Fruit fly (Drosophila melanogaster) whole organism, embryonic: Measurements from ENCODE around the gene Eh.

Source experiments
- Bdp1 ChIP-seq: fragments of 200-800 bp; sonication (Bioruptor generic); optimal IDR thresholded peaks from 3 replicates; lab custom pipeline; 2016; ENCODE audit warnings: missing biosample characterization, missing genetic modification characterization
- Blimp-1 ChIP-seq: fragments of 200-800 bp; sonication (Bioruptor generic); optimal IDR thresholded peaks from 3 replicates; lab custom pipeline; 2018; ENCODE audit warnings: missing biosample characterization, missing genetic modification characterization, mild to moderate bottlenecking, moderate library complexity, missing genetic modification reagents
- CG10654 ChIP-seq: fragments of 200-800 bp; sonication (Bioruptor generic); optimal IDR thresholded peaks from 2 replicates; lab custom pipeline; 2016; ENCODE audit warnings: missing biosample characterization, missing genetic modification characterization
- CG11696 ChIP-seq: fragments of 200-800 bp; sonication (Bioruptor generic); IDR thresholded peaks from 2 replicates; pipeline ENCODE4 v1.3.6; 2022; ENCODE audit warnings: missing biosample characterization, missing genetic modification characterization
- CG12299 ChIP-seq: fragments of 200-800 bp; sonication (Bioruptor generic); optimal IDR thresholded peaks from 2 replicates; lab custom pipeline; 2018; ENCODE audit warnings: missing biosample characterization, mild to moderate bottlenecking, missing genetic modification characterization
- CG14441 ChIP-seq: fragments of 200-800 bp; sonication (Bioruptor generic); IDR thresholded peaks from 2 replicates; pipeline ENCODE4 v1.3.6; 2022; ENCODE audit warnings: missing biosample characterization, missing genetic modification characterization
- CG15479 ChIP-seq: fragments of 200-800 bp; sonication (Bioruptor generic); optimal IDR thresholded peaks from 3 replicates; lab custom pipeline; 2019; ENCODE audit warnings: missing biosample characterization, mild to moderate bottlenecking, missing genetic modification characterization, moderate library complexity
- CG1602 ChIP-seq: fragments of 200-800 bp; sonication (Bioruptor generic); optimal IDR thresholded peaks from 3 replicates; lab custom pipeline; 2016; ENCODE audit warnings: missing biosample characterization, missing genetic modification characterization
- CG1647 ChIP-seq: fragments of 200-800 bp; sonication (Bioruptor generic); optimal IDR thresholded peaks from 3 replicates; lab custom pipeline; 2016; ENCODE audit warnings: missing biosample characterization, missing genetic modification characterization
- CG16779 ChIP-seq: fragments of 200-800 bp; sonication (Bioruptor generic); IDR thresholded peaks from 2 replicates; pipeline ENCODE4 v1.3.6; 2022; ENCODE audit warnings: missing biosample characterization, missing genetic modification characterization
- CG17186 ChIP-seq: fragments of 200-800 bp; sonication (Bioruptor generic); optimal IDR thresholded peaks from 3 replicates; lab custom pipeline; 2017; ENCODE audit warnings: missing biosample characterization, missing genetic modification reagents, missing genetic modification characterization
- CG17328 ChIP-seq: fragments of 200-800 bp; sonication (Bioruptor generic); IDR thresholded peaks from 2 replicates; pipeline ENCODE4 v1.3.6; 2022; ENCODE audit warnings: missing biosample characterization, missing genetic modification characterization
- CG17568 ChIP-seq: fragments of 200-800 bp; sonication (Bioruptor generic); optimal IDR thresholded peaks from 2 replicates; lab custom pipeline; 2018; ENCODE audit warnings: missing biosample characterization, mild to moderate bottlenecking, missing genetic modification characterization, moderate library complexity
- CG17612 ChIP-seq: fragments of 200-800 bp; sonication (Bioruptor generic); IDR thresholded peaks from 2 replicates; pipeline ENCODE4 v1.3.6; 2022; ENCODE audit warnings: missing biosample characterization, missing genetic modification characterization
- CG17912 ChIP-seq: fragments of 200-800 bp; sonication (Bioruptor generic); optimal IDR thresholded peaks from 2 replicates; lab custom pipeline; 2018; ENCODE audit warnings: missing biosample characterization, mild to moderate bottlenecking, missing genetic modification characterization
- CG2129 ChIP-seq: fragments of 200-800 bp; sonication (Bioruptor generic); IDR thresholded peaks from 2 replicates; pipeline ENCODE4 v1.3.6; 2022; ENCODE audit warnings: missing biosample characterization, missing genetic modification characterization; ENCODE audit not compliant: partially characterized antibody
- CG2712 ChIP-seq: fragments of 200-800 bp; optimal IDR thresholded peaks from 3 replicates; lab custom pipeline; 2019; ENCODE audit warnings: missing biosample characterization, mild to moderate bottlenecking, missing genetic modification characterization, moderate library complexity
- CG31224 ChIP-seq: fragments of 200-800 bp; sonication (Bioruptor generic); IDR thresholded peaks from 2 replicates; pipeline ENCODE4 v1.3.6; 2022; ENCODE audit warnings: missing biosample characterization, missing genetic modification characterization
- CG3838 ChIP-seq: fragments of 200-800 bp; sonication (Bioruptor generic); optimal IDR thresholded peaks from 3 replicates; lab custom pipeline; 2016; ENCODE audit warnings: missing biosample characterization, missing genetic modification characterization
- CG4328 ChIP-seq: fragments of 200-800 bp; sonication (Bioruptor generic); optimal IDR thresholded peaks from 3 replicates; lab custom pipeline; 2017; ENCODE audit warnings: missing biosample characterization, missing genetic modification reagents, missing genetic modification characterization
- CG43689 ChIP-seq: fragments of 200-800 bp; sonication (Bioruptor generic); IDR thresholded peaks from 2 replicates; pipeline ENCODE4 v1.3.6; 2022; ENCODE audit warnings: missing biosample characterization, missing genetic modification characterization
- CG7271 ChIP-seq: fragments of 200-800 bp; sonication (Bioruptor generic); optimal IDR thresholded peaks from 2 replicates; lab custom pipeline; 2018; ENCODE audit warnings: missing biosample characterization, mild to moderate bottlenecking, missing genetic modification characterization, moderate library complexity
- CG7928 ChIP-seq: fragments of 200-800 bp; sonication (Bioruptor generic); optimal IDR thresholded peaks from 2 replicates; lab custom pipeline; 2017; ENCODE audit warnings: missing biosample characterization, mild to moderate bottlenecking, missing genetic modification characterization
- CG8089 ChIP-seq: fragments of 200-800 bp; sonication (Bioruptor generic); optimal IDR thresholded peaks from 3 replicates; lab custom pipeline; 2016; ENCODE audit warnings: missing biosample characterization, missing genetic modification characterization
- CG8281 ChIP-seq: fragments of 200-800 bp; sonication (Bioruptor generic); optimal IDR thresholded peaks from 2 replicates; lab custom pipeline; 2018; ENCODE audit warnings: missing biosample characterization, mild to moderate bottlenecking, missing genetic modification characterization, moderate library complexity
- CG8765 ChIP-seq: fragments of 200-800 bp; sonication (Bioruptor generic); IDR thresholded peaks from 2 replicates; pipeline ENCODE4 v1.3.6; 2022; ENCODE audit warnings: missing biosample characterization, missing genetic modification characterization
- CHES-1-like ChIP-seq: fragments of 200-800 bp; sonication (Bioruptor generic); optimal IDR thresholded peaks from 2 replicates; lab custom pipeline; 2016; ENCODE audit warnings: missing biosample characterization, missing genetic modification characterization
- E2f1 ChIP-seq: fragments of 200-800 bp; sonication (Bioruptor generic); IDR thresholded peaks from 2 replicates; pipeline ENCODE4 v1.3.6; 2022; ENCODE audit warnings: missing biosample characterization, missing genetic modification characterization
- Eip74EF ChIP-seq, 2 experiments: fragments of 200-800 bp in 1 of 2; fragments of >200 bp in 1 of 2; sonication (Bioruptor generic) in 1 of 2; optimal IDR thresholded peaks; 2 replicates each; lab custom pipeline; 2017 to 2019; ENCODE audit warnings: missing biosample characterization in 2 of 2, missing genetic modification characterization in 2 of 2, mild to moderate bottlenecking in 1 of 2, moderate library complexity in 1 of 2
- H15 ChIP-seq: fragments of 200-800 bp; sonication (Bioruptor generic); IDR thresholded peaks from 3 replicates; pipeline ENCODE4 v1.3.6; 2022; ENCODE audit warnings: missing biosample characterization, missing genetic modification characterization
- HLH3B ChIP-seq: fragments of 200-800 bp; sonication (Bioruptor generic); IDR thresholded peaks from 2 replicates; pipeline ENCODE4 v1.3.6; 2022; ENCODE audit warnings: missing biosample characterization, missing genetic modification characterization
- Hey ChIP-seq: fragments of 200-800 bp; sonication (Bioruptor generic); optimal IDR thresholded peaks from 3 replicates; lab custom pipeline; 2018; ENCODE audit warnings: missing biosample characterization, mild to moderate bottlenecking, missing genetic modification characterization
- Myb ChIP-seq: fragments of 200-800 bp; sonication (Bioruptor generic); optimal IDR thresholded peaks from 2 replicates; lab custom pipeline; 2016; ENCODE audit warnings: missing biosample characterization, missing genetic modification characterization
- NC2β ChIP-seq: fragments of 200-800 bp; sonication (Bioruptor generic); optimal IDR thresholded peaks from 2 replicates; lab custom pipeline; 2016; ENCODE audit warnings: missing biosample characterization, missing genetic modification characterization
- PHDP ChIP-seq: fragments of 200-800 bp; sonication (Bioruptor generic); optimal IDR thresholded peaks from 3 replicates; lab custom pipeline; 2018; ENCODE audit warnings: missing biosample characterization, mild to moderate bottlenecking, missing genetic modification characterization, moderate library complexity
- Poxn ChIP-seq: fragments of 200-800 bp; sonication (Bioruptor generic); IDR thresholded peaks from 2 replicates; pipeline ENCODE4 v1.3.6; 2022; ENCODE audit warnings: missing biosample characterization, missing genetic modification characterization
- Rx ChIP-seq: fragments of 200-800 bp; sonication (Bioruptor generic); IDR thresholded peaks from 2 replicates; pipeline ENCODE4 v1.3.6; 2022; ENCODE audit warnings: missing biosample characterization, missing genetic modification characterization
- Spps ChIP-seq: fragments of 200-800 bp; sonication (Bioruptor generic); optimal IDR thresholded peaks from 2 replicates; lab custom pipeline; 2018; ENCODE audit warnings: missing biosample characterization, mild to moderate bottlenecking, missing genetic modification characterization
- aop ChIP-seq: fragments of 200-800 bp; sonication (Bioruptor generic); IDR thresholded peaks from 2 replicates; pipeline ENCODE4 v1.3.6; 2022; ENCODE audit warnings: missing biosample characterization, missing genetic modification characterization
- bab2 ChIP-seq: fragments of 200-800 bp; sonication (Bioruptor generic); optimal IDR thresholded peaks from 2 replicates; lab custom pipeline; 2016; ENCODE audit warnings: missing biosample characterization, missing genetic modification characterization
- chm ChIP-seq: fragments of 200-800 bp; sonication (Bioruptor generic); IDR thresholded peaks from 2 replicates; pipeline ENCODE4 v1.3.6; 2022; ENCODE audit warnings: missing biosample characterization, missing genetic modification characterization
- eyg ChIP-seq: fragments of 200-800 bp; sonication (Bioruptor generic); optimal IDR thresholded peaks from 3 replicates; lab custom pipeline; 2016; ENCODE audit warnings: missing biosample characterization, missing genetic modification characterization
- fu2 ChIP-seq: fragments of 200-800 bp; sonication (Bioruptor generic); optimal IDR thresholded peaks from 2 replicates; lab custom pipeline; 2016; ENCODE audit warnings: missing biosample characterization, missing genetic modification characterization
- gfzf ChIP-seq: fragments of 200-800 bp; sonication (Bioruptor generic); optimal IDR thresholded peaks from 2 replicates; lab custom pipeline; 2016; ENCODE audit warnings: missing biosample characterization, mild to moderate bottlenecking, missing genetic modification characterization, moderate library complexity
- grau ChIP-seq: fragments of 200-800 bp; optimal IDR thresholded peaks from 3 replicates; lab custom pipeline; 2019; ENCODE audit warnings: missing biosample characterization, mild to moderate bottlenecking, missing genetic modification characterization, moderate library complexity
- ken ChIP-seq: fragments of 200-800 bp; sonication (Bioruptor generic); IDR thresholded peaks from 3 replicates; pipeline ENCODE4 v1.3.6; 2022; ENCODE audit warnings: missing biosample characterization, missing genetic modification characterization
- p53 ChIP-seq: fragments of 200-800 bp; sonication (Bioruptor generic); optimal IDR thresholded peaks from 2 replicates; lab custom pipeline; 2016; ENCODE audit warnings: missing biosample characterization, missing genetic modification characterization
- shn ChIP-seq: fragments of 200-800 bp; sonication (Bioruptor generic); optimal IDR thresholded peaks from 3 replicates; lab custom pipeline; 2016; ENCODE audit warnings: missing biosample characterization, missing genetic modification characterization
- sim ChIP-seq: fragments of 200-800 bp; sonication (Bioruptor generic); IDR thresholded peaks from 2 replicates; pipeline ENCODE4 v1.3.6; 2022; ENCODE audit warnings: missing biosample characterization, missing genetic modification characterization
- tap ChIP-seq: fragments of 200-800 bp; optimal IDR thresholded peaks from 3 replicates; lab custom pipeline; 2019; ENCODE audit warnings: missing biosample characterization, mild to moderate bottlenecking, missing genetic modification characterization, moderate library complexity
- tio ChIP-seq: fragments of 200-800 bp; sonication (Bioruptor generic); optimal IDR thresholded peaks from 2 replicates; lab custom pipeline; 2017; ENCODE audit warnings: missing biosample characterization, missing genetic modification characterization, inconsistent platforms
- usp ChIP-seq: fragments of >200 bp; optimal IDR thresholded peaks from 2 replicates; lab custom pipeline; 2017; ENCODE audit warnings: missing biosample characterization, missing genetic modification characterization
- yki ChIP-seq: fragments of >200 bp; optimal IDR thresholded peaks from 3 replicates; lab custom pipeline; 2018

Gene Eh

DNA sequence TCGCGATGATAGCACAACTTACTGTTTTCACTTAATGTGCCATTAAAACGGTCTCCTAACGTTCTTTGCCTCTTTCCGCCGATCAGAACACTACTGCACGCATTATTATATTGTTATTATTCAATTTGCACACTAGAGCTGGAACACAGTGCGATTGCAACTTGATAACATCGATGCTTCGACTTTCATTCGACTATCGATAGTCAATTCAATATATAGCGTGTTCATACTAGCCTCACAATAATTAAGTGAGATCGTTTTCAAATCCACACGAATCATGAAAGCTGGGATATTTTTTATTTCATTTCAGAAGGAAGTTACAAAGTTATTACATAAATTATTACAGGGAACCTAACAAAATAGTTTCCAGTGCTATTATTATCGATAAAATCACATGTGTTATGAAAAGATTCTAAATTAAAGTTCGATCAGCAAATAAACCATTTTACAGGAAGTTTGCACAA lies 47.3 kb downstream of the Eh start (continued):
- no peak for TF ChIP-seq usp
- TF ChIP-seq CG1647, result no peak
- peak; percentile 27 for TF ChIP-seq tio
- no peak for TF ChIP-seq Eip74EF (GFP tag; optimal IDR thresholded peaks at IDR 0.05; lab: Kevin White, UChicago)
- TF ChIP-seq CG8281 (tag; lab: Kevin White, UChicago), result no peak
- TF ChIP-seq CG2712, result peak; percentile 52
- peak; percentile 26 for TF ChIP-seq NC2β (GFP tag; lab: Kevin White, UChicago)
- peak; percentile 49 for TF ChIP-seq Myb
- TF ChIP-seq Rx (GFP tag; lab: Robert Waterston, UW), result no peak
- no peak for TF ChIP-seq tap (tag; lab: Kevin White, UChicago)
- no peak for TF ChIP-seq ken
- no peak for TF ChIP-seq H15 (GFP tag; lab: Robert Waterston, UW)
- no peak for TF ChIP-seq Poxn
- no peak for TF ChIP-seq CG7928 (GFP tag; lab: Kevin White, UChicago)
- peak; percentile 21 for TF ChIP-seq CG17186 (GFP tag; lab: Kevin White, UChicago)
- TF ChIP-seq PHDP, result peak; percentile 68
- TF ChIP-seq CG1602, result peak; percentile 22
- TF ChIP-seq CG3838 (GFP tag; lab: Kevin White, UChicago), result no peak
- no peak for TF ChIP-seq CG4328 (GFP tag; lab: Kevin White, UChicago)
- TF ChIP-seq p53 (GFP tag; lab: Kevin White, UChicago), result no peak
- no peak for TF ChIP-seq Hey (tag; lab: Kevin White, UChicago)
- TF ChIP-seq grau, result peak; percentile 64
- no peak for TF ChIP-seq CG10654
- TF ChIP-seq sim (GFP tag; lab: Robert Waterston, UW), result no peak
- TF ChIP-seq CG17612, result no peak
- no peak for TF ChIP-seq aop (GFP tag; lab: Robert Waterston, UW)
- no peak for TF ChIP-seq CG8089
- peak; percentile 54 for TF ChIP-seq shn (GFP tag; lab: Kevin White, UChicago)
- no peak for TF ChIP-seq gfzf (GFP tag; lab: Kevin White, UChicago)
- TF ChIP-seq CG7271, result no peak
- TF ChIP-seq HLH3B (GFP tag; lab: Robert Waterston, UW), result no peak
- TF ChIP-seq CG8765, result no peak
- TF ChIP-seq CG31224, result no peak
- TF ChIP-seq chm, result no peak
- TF ChIP-seq bab2, result peak; percentile 37
- TF ChIP-seq CG17912, result no peak
- TF ChIP-seq CG11696 (GFP tag; lab: Robert Waterston, UW), result no peak
- peak; percentile 67 for TF ChIP-seq fu2 (GFP tag; lab: Kevin White, UChicago)
- no peak for TF ChIP-seq CG43689 (GFP tag; lab: Robert Waterston, UW)
- no peak for TF ChIP-seq Blimp-1
- no peak for TF ChIP-seq CG16779 (GFP tag; lab: Robert Waterston, UW)
- 0 out of 2 replicates have a peak, but pooled peaks have one; percentile 29 for TF ChIP-seq E2f1 (GFP tag; lab: Robert Waterston, UW)
- peak; percentile 26 for TF ChIP-seq Bdp1 (GFP tag; lab: Kevin White, UChicago)
- peak; percentile 67 for TF ChIP-seq CHES-1-like (GFP tag; lab: Kevin White, UChicago)
- TF ChIP-seq Spps (tag; lab: Kevin White, UChicago), result no peak
- peak; percentile 50 for TF ChIP-seq CG14441
- TF ChIP-seq yki, result no peak
- 0 out of 2 replicates have a peak, but pooled peaks have one; percentile 22 for TF ChIP-seq CG17328 (GFP tag; lab: Robert Waterston, UW)
- TF ChIP-seq CG15479 (GFP tag; lab: Kevin White, UChicago), result no peak
- no peak for TF ChIP-seq CG12299
- peak; percentile 20 for TF ChIP-seq eyg (GFP tag; lab: Kevin White, UChicago)
- 0 out of 2 replicates have a peak, but pooled peaks have one; percentile 19 for TF ChIP-seq CG2129
- TF ChIP-seq CG17568 (GFP tag; lab: Kevin White, UChicago), result no peak
